Worm (Caenorhabditis elegans) whole organism, L1 larva: ENCODE results near the gene F47E1.1.

Experiments used
- skn-1 ChIP-seq: fragments of 150-350 bp; optimal IDR thresholded peaks from 2 replicates; lab custom pipeline; 2014; ENCODE audit warnings: missing biosample characterization, missing genetic modification characterization
- zip-4 ChIP-seq: fragments of 200-800 bp; sonication (Bioruptor generic); optimal IDR thresholded peaks from 2 replicates; lab custom pipeline; 2018; ENCODE audit warnings: mild to moderate bottlenecking, missing genetic modification characterization, moderate library complexity, missing compliant biosample characterization

ce11 chrX:9069070-9069469 is 7.9 kb upstream of the F47E1.1 start:
- TF ChIP-seq skn-1 (tag; lab: Kevin White, UChicago) (no peak), zip-4 (GFP tag; lab: Kevin White, UChicago) (no peak)
